Fruit fly (Drosophila melanogaster) whole organism, embryonic: ENCODE measurements around the gene CG9737.

Experiments
- Bgb ChIP-seq: fragments of 200-800 bp; sonication (Bioruptor generic); IDR thresholded peaks from 2 replicates; pipeline ENCODE4 v1.3.6; 2022; ENCODE audit warnings: missing biosample characterization, missing genetic modification characterization; ENCODE audit not compliant: partially characterized antibody
- CG10274 ChIP-seq: fragments of 200-800 bp; sonication (Bioruptor generic); optimal IDR thresholded peaks from 3 replicates; lab custom pipeline; 2017; ENCODE audit warnings: missing biosample characterization, mild to moderate bottlenecking, missing genetic modification characterization
- CG10543 ChIP-seq: fragments of 200-800 bp; sonication (Bioruptor generic); optimal IDR thresholded peaks from 3 replicates; lab custom pipeline; 2017; ENCODE audit warnings: missing biosample characterization, mild to moderate bottlenecking, missing genetic modification characterization, moderate library complexity
- CG11695 ChIP-seq: fragments of 200-800 bp; sonication (Bioruptor generic); IDR thresholded peaks from 3 replicates; pipeline ENCODE4 v1.3.6; 2022; ENCODE audit warnings: missing biosample characterization, missing genetic modification characterization
- CG1233 ChIP-seq: fragments of 200-800 bp; sonication (Bioruptor generic); optimal IDR thresholded peaks from 4 replicates; lab custom pipeline; 2018; ENCODE audit warnings: missing biosample characterization, mild to moderate bottlenecking, missing genetic modification characterization
- CG13424 ChIP-seq: fragments of 200-800 bp; sonication (Bioruptor generic); optimal IDR thresholded peaks from 2 replicates; lab custom pipeline; 2019; ENCODE audit warnings: missing biosample characterization, mild to moderate bottlenecking, missing genetic modification characterization, moderate library complexity
- CG13894 ChIP-seq: fragments of 200-800 bp; sonication (Bioruptor generic); optimal IDR thresholded peaks from 3 replicates; lab custom pipeline; 2018; ENCODE audit warnings: missing biosample characterization, mild to moderate bottlenecking, missing genetic modification characterization, moderate library complexity
- CG15073 ChIP-seq: fragments of 200-800 bp; sonication (Bioruptor generic); optimal IDR thresholded peaks from 2 replicates; lab custom pipeline; 2016; ENCODE audit warnings: missing biosample characterization, missing genetic modification characterization
- CG15269 ChIP-seq: fragments of 200-800 bp; sonication (Bioruptor generic); optimal IDR thresholded peaks from 2 replicates; lab custom pipeline; 2018; ENCODE audit warnings: missing biosample characterization, mild to moderate bottlenecking, missing genetic modification characterization, moderate library complexity
- CG15696 ChIP-seq: fragments of 200-800 bp; sonication (Bioruptor generic); optimal IDR thresholded peaks from 2 replicates; lab custom pipeline; 2019; ENCODE audit warnings: missing biosample characterization, mild to moderate bottlenecking, missing genetic modification characterization, moderate library complexity
- CG1602 ChIP-seq: fragments of 200-800 bp; sonication (Bioruptor generic); optimal IDR thresholded peaks from 3 replicates; lab custom pipeline; 2016; ENCODE audit warnings: missing biosample characterization, missing genetic modification characterization
- CG16815 ChIP-seq: fragments of 200-800 bp; sonication (Bioruptor generic); optimal IDR thresholded peaks from 3 replicates; lab custom pipeline; 2017; ENCODE audit warnings: missing biosample characterization, mild to moderate bottlenecking, missing genetic modification characterization
- CG17328 ChIP-seq: fragments of 200-800 bp; sonication (Bioruptor generic); IDR thresholded peaks from 2 replicates; pipeline ENCODE4 v1.3.6; 2022; ENCODE audit warnings: missing biosample characterization, missing genetic modification characterization
- CG2875 ChIP-seq: fragments of 200-800 bp; sonication (Bioruptor generic); optimal IDR thresholded peaks from 2 replicates; lab custom pipeline; 2017; ENCODE audit warnings: missing biosample characterization, mild to moderate bottlenecking, missing genetic modification characterization, missing genetic modification reagents
- CG4404 ChIP-seq: fragments of 200-800 bp; sonication (Bioruptor generic); IDR thresholded peaks from 2 replicates; pipeline ENCODE4 v1.3.6; 2022; ENCODE audit warnings: missing biosample characterization, missing genetic modification characterization
- CG4424 ChIP-seq: fragments of 200-800 bp; sonication (Bioruptor generic); optimal IDR thresholded peaks from 3 replicates; lab custom pipeline; 2016; ENCODE audit warnings: missing biosample characterization, missing genetic modification characterization
- CG4820 ChIP-seq: fragments of 200-800 bp; sonication (Bioruptor generic); optimal IDR thresholded peaks from 3 replicates; lab custom pipeline; 2016; ENCODE audit warnings: missing biosample characterization, missing genetic modification characterization
- CG6683 ChIP-seq: fragments of 200-800 bp; sonication (Bioruptor generic); optimal IDR thresholded peaks from 2 replicates; lab custom pipeline; 2017; ENCODE audit warnings: missing biosample characterization, mild to moderate bottlenecking, missing genetic modification characterization, missing genetic modification reagents
- CG6854 ChIP-seq: fragments of 200-800 bp; sonication (Bioruptor generic); optimal IDR thresholded peaks from 3 replicates; lab custom pipeline; 2017; ENCODE audit warnings: missing biosample characterization, mild to moderate bottlenecking, missing genetic modification characterization
- CG8388 ChIP-seq: fragments of 200-800 bp; sonication (Bioruptor generic); optimal IDR thresholded peaks from 2 replicates; lab custom pipeline; 2019; ENCODE audit warnings: missing biosample characterization, mild to moderate bottlenecking, missing genetic modification characterization, moderate library complexity
- D19A ChIP-seq: fragments of 200-800 bp; optimal IDR thresholded peaks from 3 replicates; lab custom pipeline; 2019; ENCODE audit warnings: missing biosample characterization, mild to moderate bottlenecking, missing genetic modification characterization, moderate library complexity
- ERR ChIP-seq: fragments of 200-800 bp; sonication (Bioruptor generic); optimal IDR thresholded peaks from 2 replicates; lab custom pipeline; 2016; ENCODE audit warnings: missing biosample characterization, missing genetic modification characterization
- HLH54F ChIP-seq: fragments of 200-800 bp; sonication (Bioruptor generic); optimal IDR thresholded peaks from 3 replicates; lab custom pipeline; 2016; ENCODE audit warnings: missing biosample characterization, missing genetic modification characterization
- HmgD ChIP-seq: fragments of 200-800 bp; sonication (Bioruptor generic); optimal IDR thresholded peaks from 3 replicates; lab custom pipeline; 2016; ENCODE audit warnings: missing biosample characterization, missing genetic modification characterization
- Hr51 ChIP-seq, 2 experiments: fragments of 200-800 bp; sonication (Bioruptor generic); optimal IDR thresholded peaks; 2 replicates in 1 of 2; 3 replicates in 1 of 2; lab custom pipeline; 2016 to 2018; ENCODE audit warnings: missing biosample characterization in 2 of 2, missing genetic modification characterization in 2 of 2, mild to moderate bottlenecking in 1 of 2, moderate library complexity in 1 of 2
- Hr78 ChIP-seq, 2 experiments: fragments of 200-800 bp in 1 of 2; fragments of >200 bp in 1 of 2; sonication (Bioruptor generic) in 1 of 2; optimal IDR thresholded peaks; 2 replicates each; lab custom pipeline; 2017 to 2019; ENCODE audit warnings: missing biosample characterization in 2 of 2, missing genetic modification characterization in 2 of 2, mild to moderate bottlenecking in 1 of 2, moderate library complexity in 1 of 2
- Lhr ChIP-seq: fragments of 200-800 bp; sonication (Bioruptor generic); optimal IDR thresholded peaks from 3 replicates; lab custom pipeline; 2017; ENCODE audit warnings: mild to moderate bottlenecking, missing biosample characterization, missing genetic modification reagents, missing genetic modification characterization
- MESR4 ChIP-seq: fragments of 200-800 bp; sonication (Bioruptor generic); optimal IDR thresholded peaks from 2 replicates; lab custom pipeline; 2018; ENCODE audit warnings: missing biosample characterization, mild to moderate bottlenecking, missing genetic modification characterization, moderate library complexity
- Rx ChIP-seq: fragments of 200-800 bp; sonication (Bioruptor generic); IDR thresholded peaks from 2 replicates; pipeline ENCODE4 v1.3.6; 2022; ENCODE audit warnings: missing biosample characterization, missing genetic modification characterization
- Taf1 ChIP-seq: fragments of 200-800 bp; sonication (Bioruptor generic); IDR thresholded peaks from 2 replicates; pipeline ENCODE4 v1.3.6; 2022; ENCODE audit warnings: missing biosample characterization, missing genetic modification characterization
- br ChIP-seq: fragments of >200 bp; optimal IDR thresholded peaks from 2 replicates; lab custom pipeline; 2017
- dm ChIP-seq: fragments of 200-800 bp; sonication (Bioruptor generic); optimal IDR thresholded peaks from 3 replicates; lab custom pipeline; 2016; ENCODE audit warnings: missing biosample characterization, missing genetic modification characterization
- emc ChIP-seq: fragments of 200-800 bp; sonication (Bioruptor generic); optimal IDR thresholded peaks from 2 replicates; lab custom pipeline; 2016; ENCODE audit warnings: missing biosample characterization, missing genetic modification characterization
- en ChIP-seq: fragments of 200-800 bp; sonication (Bioruptor generic); optimal IDR thresholded peaks from 2 replicates; lab custom pipeline; 2016; ENCODE audit warnings: missing biosample characterization, missing genetic modification characterization
- esg ChIP-seq: fragments of 200-800 bp; sonication (Bioruptor generic); conservative IDR thresholded peaks from 2 replicates; pipeline ENCODE4 v1.3.6; 2022; ENCODE audit warnings: missing biosample characterization, missing genetic modification characterization
- grn ChIP-seq: fragments of 200-800 bp; sonication (Bioruptor generic); optimal IDR thresholded peaks from 3 replicates; lab custom pipeline; 2017; ENCODE audit warnings: missing biosample characterization, missing genetic modification characterization
- gt ChIP-seq: fragments of 200-800 bp; sonication (Bioruptor generic); IDR thresholded peaks from 2 replicates; pipeline ENCODE4 v1.3.6; 2022; ENCODE audit warnings: missing biosample characterization, missing genetic modification characterization
- hkb ChIP-seq, 2 experiments: fragments of 200-800 bp in 1 of 2; fragments of >200 bp in 1 of 2; sonication (Bioruptor generic) in 1 of 2; IDR thresholded peaks in 1 of 2; optimal IDR thresholded peaks in 1 of 2; 2 replicates each; pipeline versions ENCODE4 v1.3.6 to Lab custom; 2017 to 2022; ENCODE audit warnings: missing biosample characterization in 1 of 2, missing genetic modification characterization in 1 of 2
- kay ChIP-seq: fragments of 200-800 bp; sonication (Bioruptor generic); optimal IDR thresholded peaks from 2 replicates; lab custom pipeline; 2016; ENCODE audit warnings: missing biosample characterization, missing genetic modification characterization
- lab ChIP-seq: fragments of 200-800 bp; sonication (Bioruptor generic); optimal IDR thresholded peaks from 3 replicates; lab custom pipeline; 2017; ENCODE audit warnings: missing biosample characterization, missing genetic modification characterization, mild to moderate bottlenecking, moderate library complexity, missing genetic modification reagents
- odd ChIP-seq: fragments of 200-800 bp; sonication (Bioruptor generic); optimal IDR thresholded peaks from 2 replicates; lab custom pipeline; 2017; ENCODE audit warnings: missing biosample characterization, mild to moderate bottlenecking, missing genetic modification characterization
- org-1 ChIP-seq: fragments of 200-800 bp; sonication (Bioruptor generic); optimal IDR thresholded peaks from 2 replicates; lab custom pipeline; 2017; ENCODE audit warnings: missing biosample characterization, missing genetic modification characterization
- peb ChIP-seq: fragments of 200-800 bp; sonication (Bioruptor generic); IDR thresholded peaks from 2 replicates; pipeline ENCODE4 v1.3.6; 2022; ENCODE audit warnings: missing biosample characterization, missing genetic modification characterization
- row ChIP-seq: fragments of 200-800 bp; sonication (Bioruptor generic); IDR thresholded peaks from 3 replicates; pipeline ENCODE4 v1.3.6; 2022; ENCODE audit warnings: missing biosample characterization, missing genetic modification characterization
- scrt ChIP-seq: fragments of 200-800 bp; sonication (Bioruptor generic); optimal IDR thresholded peaks from 2 replicates; lab custom pipeline; 2018; ENCODE audit warnings: missing biosample characterization, mild to moderate bottlenecking, missing genetic modification characterization, moderate library complexity
- sens-2 ChIP-seq: fragments of 200-800 bp; sonication (Bioruptor generic); IDR thresholded peaks from 2 replicates; pipeline ENCODE4 v1.3.6; 2022; ENCODE audit warnings: missing biosample characterization, missing genetic modification characterization
- so ChIP-seq: fragments of 200-800 bp; sonication (Bioruptor generic); IDR thresholded peaks from 3 replicates; pipeline ENCODE4 v1.3.6; 2022; ENCODE audit warnings: missing biosample characterization, missing genetic modification characterization
- stwl ChIP-seq: fragments of 200-800 bp; sonication (Bioruptor generic); optimal IDR thresholded peaks from 3 replicates; lab custom pipeline; 2018; ENCODE audit warnings: missing biosample characterization, mild to moderate bottlenecking, missing genetic modification characterization, moderate library complexity
- twi ChIP-seq: fragments of 200-800 bp; optimal IDR thresholded peaks from 2 replicates; lab custom pipeline; 2019; ENCODE audit warnings: missing biosample characterization, mild to moderate bottlenecking, missing genetic modification characterization, moderate library complexity

The CG9737 gene

DNA sequence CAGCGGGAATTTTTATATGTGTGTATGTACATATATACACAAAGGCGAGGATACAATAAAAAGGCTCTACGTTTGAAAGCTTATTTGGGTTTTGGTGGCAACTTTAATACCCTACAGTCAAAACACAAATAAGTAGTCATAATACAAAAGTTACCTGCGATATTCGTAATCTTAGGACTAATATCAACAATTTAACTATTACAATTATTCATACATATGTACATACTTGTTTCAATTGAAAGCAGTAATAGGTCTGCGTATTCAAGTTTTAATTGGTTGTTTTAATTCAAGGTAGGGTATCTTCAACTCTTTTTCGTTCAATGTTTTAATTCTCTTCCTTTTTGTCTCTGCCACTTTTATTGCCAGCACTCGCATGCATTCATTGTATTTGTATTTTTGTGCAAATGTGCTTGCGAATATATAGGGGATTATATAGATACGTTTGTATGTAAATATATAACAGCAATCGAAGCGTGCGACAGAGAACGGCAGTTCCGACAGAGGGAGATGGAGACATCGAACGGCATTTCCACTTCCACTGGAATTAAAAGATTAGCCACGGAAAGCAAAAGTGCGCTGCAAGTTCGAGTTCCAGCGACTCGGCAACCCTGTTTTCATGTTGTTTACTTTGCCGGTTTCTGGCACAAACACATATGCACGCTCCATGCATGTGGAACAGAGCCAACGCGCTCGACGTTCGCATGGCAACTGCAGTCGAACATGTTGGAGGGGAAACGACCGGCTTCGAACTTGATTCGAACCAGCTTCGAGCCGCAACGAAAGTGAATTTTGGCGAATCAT, 33.6 kb upstream of the CG9737 start (continued):
- TF ChIP-seq CG15073 (GFP tag; lab: Kevin White, UChicago): no peak
- TF ChIP-seq CG11695 (GFP tag; lab: Robert Waterston, UW): no peak
- TF ChIP-seq CG6854 (GFP tag; lab: Kevin White, UChicago): no peak
- TF ChIP-seq so (GFP tag; lab: Robert Waterston, UW): peak; percentile 29; the same call in 1 of the 3 replicates
- no peak for TF ChIP-seq org-1 (GFP tag; lab: Kevin White, UChicago)
- TF ChIP-seq Bgb (GFP tag; lab: Robert Waterston, UW): no peak
- peak; percentile 11 for TF ChIP-seq CG4820 (GFP tag; lab: Kevin White, UChicago)
- TF ChIP-seq kay (GFP tag; lab: Kevin White, UChicago): no peak
- TF ChIP-seq Hr78 (GFP tag; optimal IDR thresholded peaks at IDR 0.05; lab: Kevin White, UChicago): no peak
- TF ChIP-seq CG13424: peak; percentile 43
- peak; percentile 38 for TF ChIP-seq CG10274 (GFP tag; lab: Kevin White, UChicago)
- TF ChIP-seq row (GFP tag; lab: Robert Waterston, UW): peak; percentile 77
- no peak for TF ChIP-seq br (lab: Kevin White, UChicago)
- no peak for TF ChIP-seq grn
- TF ChIP-seq hkb (optimal IDR thresholded peaks at IDR 0.05; lab: Kevin White, UChicago): no peak
- TF ChIP-seq hkb (GFP tag; IDR thresholded peaks at IDR 0.05; lab: Robert Waterston, UW): peak; percentile 67
- TF ChIP-seq HmgD (GFP tag; lab: Kevin White, UChicago): no peak
- TF ChIP-seq CG17328 (GFP tag; lab: Robert Waterston, UW): peak; percentile 43; the same call in 1 of the 2 replicates
- peak; percentile 40 for TF ChIP-seq CG1233
- no peak for TF ChIP-seq CG10543 (GFP tag; lab: Kevin White, UChicago)
- TF ChIP-seq ERR (GFP tag; lab: Kevin White, UChicago): no peak
- no peak for TF ChIP-seq CG16815 (GFP tag; lab: Kevin White, UChicago)
- TF ChIP-seq odd (GFP tag; lab: Kevin White, UChicago): no peak
- TF ChIP-seq en (GFP tag; lab: Kevin White, UChicago): peak; percentile 6
- no peak for TF ChIP-seq scrt (GFP tag; lab: Kevin White, UChicago)
- TF ChIP-seq Hr51 (GFP tag; optimal IDR thresholded peaks at IDR 0.05; lab: Kevin White, UChicago): peak; percentile 21 to 34
- no peak for TF ChIP-seq CG6683 (GFP tag; lab: Kevin White, UChicago)
- TF ChIP-seq peb (GFP tag; lab: Robert Waterston, UW): no peak
- peak; percentile 31 for TF ChIP-seq CG1602
- TF ChIP-seq D19A (tag; lab: Kevin White, UChicago): peak; percentile 76
- peak; percentile 37 for TF ChIP-seq CG15269 (tag; lab: Kevin White, UChicago)
- peak; percentile 44 for TF ChIP-seq CG2875 (GFP tag; lab: Kevin White, UChicago)
- TF ChIP-seq CG4424 (GFP tag; lab: Kevin White, UChicago): peak; percentile 54
- peak; percentile 44; the same call in 1 of the 2 replicates for TF ChIP-seq sens-2 (GFP tag; lab: Robert Waterston, UW)
- no peak for TF ChIP-seq CG13894 (tag; lab: Kevin White, UChicago)
- TF ChIP-seq Lhr (GFP tag; lab: Kevin White, UChicago): peak; percentile 46
- no peak for TF ChIP-seq esg (GFP tag; lab: Robert Waterston, UW)
- TF ChIP-seq lab (GFP tag; lab: Kevin White, UChicago): peak; percentile 63
- peak; percentile 88 for TF ChIP-seq stwl (tag; lab: Kevin White, UChicago)
- TF ChIP-seq gt (GFP tag; lab: Robert Waterston, UW): no peak
- TF ChIP-seq CG15696 (tag; lab: Kevin White, UChicago): peak; percentile 42
- TF ChIP-seq dm (GFP tag; lab: Kevin White, UChicago): no peak
- peak; percentile 37 for TF ChIP-seq twi (tag; lab: Kevin White, UChicago)
- TF ChIP-seq emc (GFP tag; lab: Kevin White, UChicago): no peak
- TF ChIP-seq CG8388 (GFP tag; lab: Kevin White, UChicago): peak; percentile 23
- TF ChIP-seq MESR4 (GFP tag; lab: Kevin White, UChicago): no peak
- no peak for TF ChIP-seq CG4404 (GFP tag; lab: Robert Waterston, UW)
- peak; percentile 29; the same call in 1 of the 2 replicates for TF ChIP-seq Rx
- peak; percentile 26 for TF ChIP-seq HLH54F (GFP tag; lab: Kevin White, UChicago)
- no peak for TF ChIP-seq Taf1 (GFP tag; lab: Robert Waterston, UW)
